Worm (Caenorhabditis elegans): ENCODE measurements around the gene vab-8.

The vab-8 gene

ce11 chrV:12187344-12187743, 25.8 kb upstream of the vab-8 start, which contains the start of gene ZK863.8:
Gene ZK863.8, minus strand, starts transcription at chrV:12187516.
- no peak for TF ChIP-seq nhr-120 (GFP tag; IDR thresholded peaks at IDR 0.05)
- TF ChIP-seq tbx-9 (tag; optimal IDR thresholded peaks at IDR 0.05; ENCODE audit: borderline replicate concordance) = no peak
- TF ChIP-seq pbrm-1 (GFP tag; IDR thresholded peaks at IDR 0.05) = no peak
- no peak for TF ChIP-seq ccch-3 (GFP tag; optimal IDR thresholded peaks at IDR 0.05)
- no peak for TF ChIP-seq bed-2 (GFP tag; IDR thresholded peaks at IDR 0.05)
- no peak for TF ChIP-seq let-607 (tag; optimal IDR thresholded peaks at IDR 0.05)
- no peak for TF ChIP-seq snpc-4 (GFP tag; optimal IDR thresholded peaks at IDR 0.05)
- no peak for TF ChIP-seq snpc-4 (tag; optimal IDR thresholded peaks at IDR 0.05)

- no peak for TF ChIP-seq lin-35 (GFP tag; optimal IDR thresholded peaks at IDR 0.05)
Observed at ce11 chrV:12188830-12189229, 24.3 kb upstream of the vab-8 start.

- TF ChIP-seq Y79H2A.3 (GFP tag; conservative IDR thresholded peaks at IDR 0.05) = no peak
- TF ChIP-seq attf-6 (GFP tag; IDR thresholded peaks at IDR 0.05) = no peak
- TF ChIP-seq D2030.7 (GFP tag; IDR thresholded peaks at IDR 0.05) = peak; percentile 31; the same call in 1 of the 2 replicates
- no peak for TF ChIP-seq F37B4.10 (GFP tag; IDR thresholded peaks at IDR 0.05)
- TF ChIP-seq ceh-27 (GFP tag; optimal IDR thresholded peaks at IDR 0.05) = no peak
- TF ChIP-seq snpc-3.4 (tag; optimal IDR thresholded peaks at IDR 0.05) = peak; percentile 57
- TF ChIP-seq snpc-4 (GFP tag; optimal IDR thresholded peaks at IDR 0.05) = no peak
- peak in 2 of 4 experiments; percentile 3 to 46 for TF ChIP-seq snpc-4 (tag; optimal IDR thresholded peaks at IDR 0.05)
- TF ChIP-seq F49E8.2 (tag; optimal IDR thresholded peaks at IDR 0.05; ENCODE audit: insufficient read depth) = peak; percentile 60
- TF ChIP-seq attf-3 (GFP tag; conservative IDR thresholded peaks at IDR 0.05) = peak; percentile 67
- TF ChIP-seq hmg-1.2 (GFP tag; IDR thresholded peaks at IDR 0.05) = peak; percentile 86
- peak; percentile 44; the same call in 1 of the 2 replicates for TF ChIP-seq pbrm-1 (GFP tag; IDR thresholded peaks at IDR 0.05)
- TF ChIP-seq lsl-1 (GFP tag; optimal IDR thresholded peaks at IDR 0.05) = peak; percentile 62
- no peak for TF ChIP-seq lin-40 (tag; optimal IDR thresholded peaks at IDR 0.05)
- no peak for TF ChIP-seq dpl-1 (GFP tag; optimal IDR thresholded peaks at IDR 0.05)
- peak; percentile 53 for TF ChIP-seq lin-54 (GFP tag; optimal IDR thresholded peaks at IDR 0.05)
- TF ChIP-seq madf-6 (GFP tag; IDR thresholded peaks at IDR 0.05) = peak; percentile 38; the same call in 1 of the 2 replicates
- TF ChIP-seq mcd-1 (GFP tag; IDR thresholded peaks at IDR 0.05) = 0 out of 2 replicates have a peak, but pooled peaks have one; percentile 18
- peak; percentile 3 for TF ChIP-seq tbp1 (GFP tag; optimal IDR thresholded peaks at IDR 0.05)
- peak; percentile 10 for TF ChIP-seq ztf-18 (tag; optimal IDR thresholded peaks at IDR 0.05)
- TF ChIP-seq dox-1 (GFP tag; IDR thresholded peaks at IDR 0.05) = no peak
- TF ChIP-seq cebp-1 (GFP tag; IDR thresholded peaks at IDR 0.05) = no peak
- peak; percentile 4 for TF ChIP-seq cebp-1 (tag; optimal IDR thresholded peaks at IDR 0.05)
- TF ChIP-seq efl-1 (GFP tag; optimal IDR thresholded peaks at IDR 0.05) = peak; percentile 12
Observed at ce11 chrV:12190943-12191569, 22.1 kb upstream of the vab-8 start, which contains the start of gene dpy-30. Gene dpy-30, plus strand, starts transcription at chrV:12191519.

- peak in 1 of 3 experiments; percentile 4 for TF ChIP-seq lin-35 (GFP tag; optimal IDR thresholded peaks at IDR 0.05)
- no peak for TF ChIP-seq hlh-26 (GFP tag; conservative IDR thresholded peaks at IDR 0.05)
- no peak for TF ChIP-seq hrde-1 (tag; optimal IDR thresholded peaks at IDR 0.05; ENCODE audit: borderline replicate concordance)
- no peak for TF ChIP-seq Y67H2A.10 (GFP tag; conservative IDR thresholded peaks at IDR 0.05)
- TF ChIP-seq repo-1 (tag; optimal IDR thresholded peaks at IDR 0.05) = no peak
- no peak for TF ChIP-seq ztf-25 (GFP tag; IDR thresholded peaks at IDR 0.05)
- TF ChIP-seq ama-1 (optimal IDR thresholded peaks at IDR 0.05) = peak; percentile 15
- TF ChIP-seq ama-1 (GFP tag; optimal IDR thresholded peaks at IDR 0.05) = peak in 1 of 2 experiments; percentile 72
- TF ChIP-seq nfya-2 (GFP tag; IDR thresholded peaks at IDR 0.05) = no peak
- TF ChIP-seq K12H6.12 (tag; optimal IDR thresholded peaks at IDR 0.05) = no peak
- TF ChIP-seq lin-54 (GFP tag; optimal IDR thresholded peaks at IDR 0.05) = no peak
- 0 out of 2 replicates have a peak, but pooled peaks have one; percentile 11 for TF ChIP-seq attf-6 (GFP tag; IDR thresholded peaks at IDR 0.05)
- TF ChIP-seq nfyb-1 (GFP tag; IDR thresholded peaks at IDR 0.05) = peak; percentile 17; the same call in 1 of the 2 replicates
- TF ChIP-seq madf-8 (GFP tag; conservative IDR thresholded peaks at IDR 0.05) = no peak
- peak; percentile 58; the same call in 1 of the 2 replicates for TF ChIP-seq B0336.3 (GFP tag; IDR thresholded peaks at IDR 0.05)
- no peak for TF ChIP-seq F39B2.1 (GFP tag; IDR thresholded peaks at IDR 0.05)
Observed at ce11 chrV:12192129-12192528, 21.0 kb upstream of the vab-8 start, which contains the start of gene rnp-1. Gene rnp-1, plus strand, starts transcription at chrV:12192273.

All from whole organism, young adult.